Fruit fly (Drosophila melanogaster) whole organism, embryonic: ENCODE results near the gene CG12723.
A peak's percentile ranks its signal among the peaks of the same experiment; 100 is the strongest.

ENCODE experiments used
- Atf-2 ChIP-seq: fragments of 200-800 bp; sonication (Bioruptor generic); optimal IDR thresholded peaks from 2 replicates; lab custom pipeline; 2016; ENCODE audit warnings: missing biosample characterization, missing genetic modification characterization
- Atf3 ChIP-seq: fragments of 200-800 bp; sonication (Bioruptor generic); optimal IDR thresholded peaks from 3 replicates; lab custom pipeline; 2016; ENCODE audit warnings: missing biosample characterization, missing genetic modification characterization
- B-H1 ChIP-seq: fragments of 200-800 bp; sonication (Bioruptor generic); IDR thresholded peaks from 3 replicates; pipeline ENCODE4 v1.3.6; 2022; ENCODE audit warnings: missing biosample characterization, missing genetic modification characterization
- CG12071 ChIP-seq: fragments of 200-800 bp; sonication (Bioruptor generic); optimal IDR thresholded peaks from 3 replicates; lab custom pipeline; 2018; ENCODE audit warnings: missing biosample characterization, mild to moderate bottlenecking, missing genetic modification characterization
- CG12219 ChIP-seq: fragments of 200-800 bp; sonication (Bioruptor generic); optimal IDR thresholded peaks from 3 replicates; lab custom pipeline; 2018; ENCODE audit warnings: missing biosample characterization, mild to moderate bottlenecking, missing genetic modification characterization
- CG12299 ChIP-seq: fragments of 200-800 bp; sonication (Bioruptor generic); optimal IDR thresholded peaks from 2 replicates; lab custom pipeline; 2018; ENCODE audit warnings: missing biosample characterization, mild to moderate bottlenecking, missing genetic modification characterization
- CG12942 ChIP-seq: fragments of 200-800 bp; sonication (Bioruptor generic); optimal IDR thresholded peaks from 3 replicates; lab custom pipeline; 2016; ENCODE audit warnings: missing biosample characterization, missing genetic modification characterization
- CG14965 ChIP-seq: fragments of 200-800 bp; sonication (Bioruptor generic); optimal IDR thresholded peaks from 2 replicates; lab custom pipeline; 2016; ENCODE audit warnings: missing biosample characterization, missing genetic modification characterization, borderline replicate concordance
- CG15696 ChIP-seq: fragments of 200-800 bp; sonication (Bioruptor generic); optimal IDR thresholded peaks from 2 replicates; lab custom pipeline; 2019; ENCODE audit warnings: missing biosample characterization, mild to moderate bottlenecking, missing genetic modification characterization, moderate library complexity
- CG16815 ChIP-seq: fragments of 200-800 bp; sonication (Bioruptor generic); optimal IDR thresholded peaks from 3 replicates; lab custom pipeline; 2017; ENCODE audit warnings: missing biosample characterization, mild to moderate bottlenecking, missing genetic modification characterization
- CG18262 ChIP-seq: fragments of 200-800 bp; optimal IDR thresholded peaks from 3 replicates; lab custom pipeline; 2019; ENCODE audit warnings: missing biosample characterization, mild to moderate bottlenecking, missing genetic modification characterization, moderate library complexity
- CG18619 ChIP-seq: fragments of 200-800 bp; sonication (Bioruptor generic); optimal IDR thresholded peaks from 3 replicates; lab custom pipeline; 2017; ENCODE audit warnings: missing biosample characterization, mild to moderate bottlenecking, missing genetic modification characterization
- CG2129 ChIP-seq: fragments of 200-800 bp; sonication (Bioruptor generic); IDR thresholded peaks from 2 replicates; pipeline ENCODE4 v1.3.6; 2022; ENCODE audit warnings: missing biosample characterization, missing genetic modification characterization; ENCODE audit not compliant: partially characterized antibody
- CG31365 ChIP-seq: fragments of 200-800 bp; sonication (Bioruptor generic); optimal IDR thresholded peaks from 2 replicates; lab custom pipeline; 2018; ENCODE audit warnings: missing biosample characterization, mild to moderate bottlenecking, missing genetic modification characterization
- CG3163 ChIP-seq: fragments of 200-800 bp; sonication (Bioruptor generic); optimal IDR thresholded peaks from 3 replicates; lab custom pipeline; 2016; ENCODE audit warnings: missing biosample characterization, missing genetic modification characterization
- CG3838 ChIP-seq: fragments of 200-800 bp; sonication (Bioruptor generic); optimal IDR thresholded peaks from 3 replicates; lab custom pipeline; 2016; ENCODE audit warnings: missing biosample characterization, missing genetic modification characterization
- CG42726 ChIP-seq: fragments of 200-800 bp; sonication (Bioruptor generic); IDR thresholded peaks from 2 replicates; pipeline ENCODE4 v1.3.6; 2022; ENCODE audit warnings: missing biosample characterization, missing genetic modification characterization; ENCODE audit not compliant: partially characterized antibody
- CG43689 ChIP-seq: fragments of 200-800 bp; sonication (Bioruptor generic); IDR thresholded peaks from 2 replicates; pipeline ENCODE4 v1.3.6; 2022; ENCODE audit warnings: missing biosample characterization, missing genetic modification characterization
- CG6854 ChIP-seq: fragments of 200-800 bp; sonication (Bioruptor generic); optimal IDR thresholded peaks from 3 replicates; lab custom pipeline; 2017; ENCODE audit warnings: missing biosample characterization, mild to moderate bottlenecking, missing genetic modification characterization
- CG7745 ChIP-seq: fragments of 200-800 bp; sonication (Bioruptor generic); optimal IDR thresholded peaks from 2 replicates; lab custom pipeline; 2018; ENCODE audit warnings: missing biosample characterization, mild to moderate bottlenecking, missing genetic modification characterization, moderate library complexity
- CG7839 ChIP-seq: fragments of 200-800 bp; sonication (Bioruptor generic); optimal IDR thresholded peaks from 3 replicates; lab custom pipeline; 2018; ENCODE audit warnings: missing biosample characterization, mild to moderate bottlenecking, missing genetic modification characterization, moderate library complexity
- CG7928 ChIP-seq: fragments of 200-800 bp; sonication (Bioruptor generic); optimal IDR thresholded peaks from 2 replicates; lab custom pipeline; 2017; ENCODE audit warnings: missing biosample characterization, mild to moderate bottlenecking, missing genetic modification characterization
- Camta ChIP-seq: fragments of 200-800 bp; sonication (Bioruptor generic); optimal IDR thresholded peaks from 2 replicates; lab custom pipeline; 2016; ENCODE audit warnings: missing biosample characterization, missing genetic modification characterization
- D ChIP-seq, 2 experiments: fragments of 200-800 bp in 1 of 2; fragments of >200 bp in 1 of 2; sonication (Bioruptor generic) in 1 of 2; optimal IDR thresholded peaks; 2 replicates in 1 of 2; 3 replicates in 1 of 2; lab custom pipeline; 2017; ENCODE audit warnings: mild to moderate bottlenecking in 1 of 2, missing biosample characterization in 1 of 2, missing genetic modification characterization in 1 of 2, missing genetic modification reagents in 1 of 2
- Dip2 ChIP-seq: fragments of 200-800 bp; sonication (Bioruptor generic); IDR thresholded peaks from 2 replicates; pipeline ENCODE4 v1.3.6; 2022; ENCODE audit warnings: missing biosample characterization, missing genetic modification characterization
- Hsf ChIP-seq: fragments of 200-800 bp; sonication (Bioruptor generic); optimal IDR thresholded peaks from 3 replicates; lab custom pipeline; 2016; ENCODE audit warnings: missing biosample characterization, missing genetic modification characterization
- NK7.1 ChIP-seq: fragments of 200-800 bp; sonication (Bioruptor generic); optimal IDR thresholded peaks from 3 replicates; lab custom pipeline; 2016; ENCODE audit warnings: missing biosample characterization, missing genetic modification characterization
- Nf-YB ChIP-seq: fragments of 200-800 bp; sonication (Bioruptor generic); optimal IDR thresholded peaks from 3 replicates; lab custom pipeline; 2019; ENCODE audit warnings: missing biosample characterization, mild to moderate bottlenecking, missing genetic modification characterization, moderate library complexity
- Scr ChIP-seq: fragments of 200-800 bp; sonication (Bioruptor generic); IDR thresholded peaks from 2 replicates; pipeline ENCODE4 v1.3.6; 2022; ENCODE audit warnings: missing biosample characterization, missing genetic modification characterization; ENCODE audit not compliant: partially characterized antibody
- Xbp1 ChIP-seq: fragments of 200-800 bp; sonication (Bioruptor generic); optimal IDR thresholded peaks from 3 replicates; lab custom pipeline; 2016; ENCODE audit warnings: missing biosample characterization, mild to moderate bottlenecking, missing genetic modification characterization
- bab2 ChIP-seq: fragments of 200-800 bp; sonication (Bioruptor generic); optimal IDR thresholded peaks from 2 replicates; lab custom pipeline; 2016; ENCODE audit warnings: missing biosample characterization, missing genetic modification characterization
- fd102C ChIP-seq: fragments of 200-800 bp; sonication (Bioruptor generic); optimal IDR thresholded peaks from 2 replicates; lab custom pipeline; 2018; ENCODE audit warnings: missing biosample characterization, mild to moderate bottlenecking, missing genetic modification characterization, moderate library complexity
- grn ChIP-seq: fragments of 200-800 bp; sonication (Bioruptor generic); optimal IDR thresholded peaks from 3 replicates; lab custom pipeline; 2017; ENCODE audit warnings: missing biosample characterization, missing genetic modification characterization
- hb ChIP-seq: fragments of 200-800 bp; sonication (Bioruptor generic); IDR thresholded peaks from 3 replicates; pipeline ENCODE4 v1.3.6; 2022; ENCODE audit warnings: missing biosample characterization, missing genetic modification characterization; ENCODE audit not compliant: partially characterized antibody
- hth ChIP-seq: fragments of >200 bp; optimal IDR thresholded peaks from 2 replicates; lab custom pipeline; 2017; ENCODE audit warnings: inconsistent platforms
- jing ChIP-seq: fragments of 200-800 bp; sonication (Bioruptor generic); optimal IDR thresholded peaks from 2 replicates; lab custom pipeline; 2018; ENCODE audit warnings: missing biosample characterization, mild to moderate bottlenecking, missing genetic modification characterization
- mam ChIP-seq: fragments of 200-800 bp; sonication (Bioruptor generic); optimal IDR thresholded peaks from 3 replicates; lab custom pipeline; 2016; ENCODE audit warnings: missing biosample characterization, missing genetic modification characterization
- mirr ChIP-seq: fragments of 200-800 bp; sonication (Bioruptor generic); optimal IDR thresholded peaks from 3 replicates; lab custom pipeline; 2018; ENCODE audit warnings: missing biosample characterization, mild to moderate bottlenecking, missing genetic modification characterization
- pho ChIP-seq: fragments of 200-800 bp; sonication (Bioruptor generic); optimal IDR thresholded peaks from 2 replicates; lab custom pipeline; 2016; ENCODE audit warnings: missing biosample characterization, missing genetic modification characterization
- pum ChIP-seq: fragments of 200-800 bp; sonication (Bioruptor generic); optimal IDR thresholded peaks from 2 replicates; lab custom pipeline; 2016; ENCODE audit warnings: missing biosample characterization, missing genetic modification characterization
- ro ChIP-seq: fragments of 200-800 bp; sonication (Bioruptor generic); IDR thresholded peaks from 2 replicates; pipeline ENCODE4 v1.3.6; 2022; ENCODE audit warnings: missing biosample characterization, missing genetic modification characterization
- seq ChIP-seq: fragments of 200-800 bp; sonication (Bioruptor generic); IDR thresholded peaks from 2 replicates; pipeline ENCODE4 v1.3.6; 2022; ENCODE audit warnings: missing biosample characterization, missing genetic modification characterization
- tio ChIP-seq: fragments of 200-800 bp; sonication (Bioruptor generic); optimal IDR thresholded peaks from 2 replicates; lab custom pipeline; 2017; ENCODE audit warnings: missing biosample characterization, missing genetic modification characterization, inconsistent platforms
- trem ChIP-seq: fragments of 200-800 bp; optimal IDR thresholded peaks from 3 replicates; lab custom pipeline; 2019; ENCODE audit warnings: missing biosample characterization, mild to moderate bottlenecking, missing genetic modification characterization, moderate library complexity
- usp ChIP-seq: fragments of >200 bp; optimal IDR thresholded peaks from 2 replicates; lab custom pipeline; 2017; ENCODE audit warnings: missing biosample characterization, missing genetic modification characterization
- vvl ChIP-seq: fragments of 200-800 bp; sonication (Bioruptor generic); IDR thresholded peaks from 2 replicates; pipeline ENCODE4 v1.3.6; 2022; ENCODE audit warnings: missing biosample characterization, missing genetic modification characterization
- yki ChIP-seq: fragments of >200 bp; optimal IDR thresholded peaks from 3 replicates; lab custom pipeline; 2018
- zen2 ChIP-seq: fragments of 200-800 bp; sonication (Bioruptor generic); IDR thresholded peaks from 3 replicates; pipeline ENCODE4 v1.3.6; 2022; ENCODE audit warnings: missing biosample characterization, missing genetic modification characterization; ENCODE audit not compliant: partially characterized antibody

Gene CG12723

dm6 chrX:13233811-13234737, 42.4 kb upstream of the CG12723 start (continued):
- TF ChIP-seq pum (GFP tag; lab: Kevin White, UChicago) (peak; percentile 89), fd102C (GFP tag; lab: Kevin White, UChicago) (peak; percentile 83), CG7839 (tag; lab: Kevin White, UChicago) (peak; percentile 89), Hsf (peak; percentile 84), usp (GFP tag; lab: Kevin White, UChicago) (no peak), B-H1 (GFP tag; lab: Robert Waterston, UW) (peak; percentile 69), CG42726 (GFP tag; lab: Robert Waterston, UW) (no peak), seq (GFP tag; lab: Robert Waterston, UW) (peak; percentile 35; the same call in 1 of the 2 replicates), CG7928 (GFP tag; lab: Kevin White, UChicago) (no peak), tio (peak; percentile 81), Nf-YB (peak; percentile 65), jing (GFP tag; lab: Kevin White, UChicago) (peak; percentile 66), Atf-2 (GFP tag; lab: Kevin White, UChicago) (peak; percentile 87), CG7745 (peak; percentile 44), CG12942 (GFP tag; lab: Kevin White, UChicago) (peak; percentile 69), grn (GFP tag; lab: Kevin White, UChicago) (peak; percentile 0), CG12071 (GFP tag; lab: Kevin White, UChicago) (no peak), Xbp1 (peak; percentile 73), mam (peak; percentile 79), pho (GFP tag; lab: Kevin White, UChicago) (peak; percentile 65), CG14965 (peak; percentile 55), Scr (no peak), yki (no peak), CG18619 (peak; percentile 74), CG12219 (GFP tag; lab: Kevin White, UChicago) (peak; percentile 60), trem (tag; lab: Kevin White, UChicago) (peak; percentile 92), CG18262 (tag; lab: Kevin White, UChicago) (peak; percentile 92), Atf3 (GFP tag; lab: Kevin White, UChicago) (peak; percentile 70), mirr (GFP tag; lab: Kevin White, UChicago) (no peak), CG31365 (tag; lab: Kevin White, UChicago) (no peak), bab2 (peak; percentile 87), Dip2 (GFP tag; lab: Robert Waterston, UW) (no peak), vvl (GFP tag; lab: Robert Waterston, UW) (peak; percentile 95), CG12299 (tag; lab: Kevin White, UChicago) (peak; percentile 4), CG2129 (no peak), Camta (peak; percentile 76), D (optimal IDR thresholded peaks at IDR 0.05; lab: Kevin White, UChicago) (no peak), D (GFP tag; optimal IDR thresholded peaks at IDR 0.05; lab: Kevin White, UChicago) (peak; percentile 86), hb (GFP tag; lab: Robert Waterston, UW) (no peak), CG3163 (GFP tag; lab: Kevin White, UChicago) (peak; percentile 55), CG43689 (GFP tag; lab: Robert Waterston, UW) (peak; percentile 57; the same call in 1 of the 2 replicates), hth (lab: Kevin White, UChicago) (no peak), CG6854 (GFP tag; lab: Kevin White, UChicago) (peak; percentile 32), NK7.1 (GFP tag; lab: Kevin White, UChicago) (peak; percentile 80), CG15696 (tag; lab: Kevin White, UChicago) (peak; percentile 97), zen2 (GFP tag; lab: Robert Waterston, UW) (no peak), CG16815 (GFP tag; lab: Kevin White, UChicago) (peak; percentile 88), ro (GFP tag; lab: Robert Waterston, UW) (peak; percentile 64; the same call in 1 of the 2 replicates), CG3838 (GFP tag; lab: Kevin White, UChicago) (peak; percentile 39)
